Fruit fly (Drosophila melanogaster) whole organism, wandering third instar larva: Measurements from ENCODE around the gene Sidpn.

ENCODE experiments used
- Abd-B ChIP-seq: fragments of >200 bp; optimal IDR thresholded peaks from 2 replicates; lab custom pipeline; 2017; ENCODE audit warnings: missing biosample characterization, missing genetic modification characterization
- CG32264 ChIP-seq: fragments of 200-800 bp; sonication (Bioruptor generic); optimal IDR thresholded peaks from 2 replicates; lab custom pipeline; 2016; ENCODE audit warnings: missing biosample characterization, missing genetic modification characterization
- CG9705 ChIP-seq: fragments of 200-800 bp; sonication (Bioruptor generic); optimal IDR thresholded peaks from 2 replicates; lab custom pipeline; 2018; ENCODE audit warnings: missing biosample characterization, mild to moderate bottlenecking, missing genetic modification characterization
- CrebA ChIP-seq: fragments of 200-800 bp; sonication (Bioruptor generic); optimal IDR thresholded peaks from 2 replicates; lab custom pipeline; 2016; ENCODE audit warnings: missing biosample characterization, mild to moderate bottlenecking, missing genetic modification characterization, borderline replicate concordance
- Dfd ChIP-seq: fragments of >200 bp; optimal IDR thresholded peaks from 2 replicates; lab custom pipeline; 2017; ENCODE audit warnings: missing biosample characterization, missing genetic modification characterization
- Dif ChIP-seq: fragments of 200-275, 200-300 bp; sonication (Bioruptor generic); optimal IDR thresholded peaks from 2 replicates; lab custom pipeline; 2018; ENCODE audit warnings: missing biosample characterization, missing genetic modification characterization; ENCODE audit not compliant: partially characterized antibody
- GATAd ChIP-seq: sonication (Bioruptor generic); optimal IDR thresholded peaks from 2 replicates; lab custom pipeline; 2016; ENCODE audit warnings: missing biosample characterization, missing genetic modification characterization
- HLH106 ChIP-seq: fragments of 200-800 bp; optimal IDR thresholded peaks from 3 replicates; lab custom pipeline; 2019; ENCODE audit warnings: missing biosample characterization, mild to moderate bottlenecking, missing genetic modification characterization, moderate library complexity
- Hnf4 ChIP-seq: fragments of 200-800 bp; sonication (Bioruptor generic); optimal IDR thresholded peaks from 2 replicates; lab custom pipeline; 2016; ENCODE audit warnings: missing biosample characterization, mild to moderate bottlenecking, missing genetic modification characterization
- Hr78 ChIP-seq: fragments of >200 bp; optimal IDR thresholded peaks from 2 replicates; lab custom pipeline; 2017; ENCODE audit warnings: missing biosample characterization, missing genetic modification characterization
- Hr83 ChIP-seq: fragments of 200-300 bp; sonication (Bioruptor generic); optimal IDR thresholded peaks from 2 replicates; lab custom pipeline; 2016; ENCODE audit warnings: missing biosample characterization, mild to moderate bottlenecking, missing genetic modification characterization, moderate library complexity; ENCODE audit not compliant: poor library complexity, severe bottlenecking
- Jra ChIP-seq: sonication (Bioruptor generic); optimal IDR thresholded peaks from 2 replicates; lab custom pipeline; 2016; ENCODE audit warnings: missing biosample characterization, missing genetic modification characterization
- Mio ChIP-seq: sonication (Bioruptor generic); optimal IDR thresholded peaks from 2 replicates; lab custom pipeline; 2016; ENCODE audit warnings: missing biosample characterization, missing genetic modification characterization
- Myc ChIP-seq: fragments of >200 bp; optimal IDR thresholded peaks from 2 replicates; lab custom pipeline; 2017
- N ChIP-seq: fragments of >200 bp; optimal IDR thresholded peaks from 2 replicates; lab custom pipeline; 2018; ENCODE audit warnings: missing biosample characterization, missing external identifiers, missing genetic modification characterization
- OdsH ChIP-seq: fragments of 200-800 bp; sonication (Bioruptor generic); optimal IDR thresholded peaks from 2 replicates; lab custom pipeline; 2016; ENCODE audit warnings: missing biosample characterization, mild to moderate bottlenecking, missing genetic modification characterization
- Rel ChIP-seq, 2 experiments: fragments of 200-800 bp; sonication (Bioruptor generic) in 1 of 2; optimal IDR thresholded peaks; 2 replicates in 1 of 2; 3 replicates in 1 of 2; lab custom pipeline; 2016 to 2019; ENCODE audit warnings: mild to moderate bottlenecking in 2 of 2, missing biosample characterization in 2 of 2, missing genetic modification characterization in 2 of 2, moderate library complexity in 1 of 2
- Sp1 ChIP-seq: fragments of 200-800 bp; sonication (Bioruptor generic); optimal IDR thresholded peaks from 3 replicates; lab custom pipeline; 2019; ENCODE audit warnings: missing biosample characterization, mild to moderate bottlenecking, missing genetic modification characterization, moderate library complexity
- Vsx2 ChIP-seq: fragments of 200-300, 225-300 bp; sonication (Bioruptor generic); optimal IDR thresholded peaks from 2 replicates; lab custom pipeline; 2018; ENCODE audit warnings: missing biosample characterization, missing genetic modification characterization; ENCODE audit not compliant: partially characterized antibody
- br ChIP-seq: fragments of 200-800 bp; sonication (Bioruptor generic); optimal IDR thresholded peaks from 2 replicates; lab custom pipeline; 2016; ENCODE audit warnings: missing biosample characterization, missing genetic modification characterization
- brk ChIP-seq: fragments of 200-800 bp; sonication (Bioruptor generic); optimal IDR thresholded peaks from 2 replicates; lab custom pipeline; 2016; ENCODE audit warnings: missing biosample characterization, mild to moderate bottlenecking, missing genetic modification characterization
- dl ChIP-seq, 2 experiments: fragments of 175-275, 200-275 bp in 1 of 2; fragments of 200-275 bp in 1 of 2; sonication (Bioruptor generic); optimal IDR thresholded peaks; lab custom pipeline; 2018; ENCODE audit warnings: mild to moderate bottlenecking in 2 of 2, missing biosample characterization in 2 of 2, missing genetic modification characterization in 2 of 2, moderate library complexity in 2 of 2; ENCODE audit not compliant: partially characterized antibody in 2 of 2, insufficient read depth in 1 of 2
- dmrt93B ChIP-seq: fragments of 200-800 bp; sonication (Bioruptor generic); optimal IDR thresholded peaks from 2 replicates; lab custom pipeline; 2018; ENCODE audit warnings: missing biosample characterization, mild to moderate bottlenecking, missing genetic modification characterization
- dsf ChIP-seq: sonication (Bioruptor generic); optimal IDR thresholded peaks from 2 replicates; lab custom pipeline; 2016; ENCODE audit warnings: missing biosample characterization, missing genetic modification characterization, borderline replicate concordance
- ey ChIP-seq: fragments of 200-800 bp; sonication (Bioruptor generic); optimal IDR thresholded peaks from 2 replicates; lab custom pipeline; 2016; ENCODE audit warnings: missing biosample characterization, missing genetic modification characterization
- foxo ChIP-seq, 2 experiments: fragments of 200-800 bp; sonication (Bioruptor generic); optimal IDR thresholded peaks; 2 replicates in 1 of 2; 3 replicates in 1 of 2; lab custom pipeline; 2016 to 2017; ENCODE audit warnings: missing biosample characterization in 2 of 2, missing genetic modification characterization in 2 of 2
- fru ChIP-seq: fragments of 200-800 bp; sonication (Bioruptor generic); optimal IDR thresholded peaks from 3 replicates; lab custom pipeline; 2016; ENCODE audit warnings: missing biosample characterization, mild to moderate bottlenecking, missing genetic modification characterization
- h ChIP-seq: fragments of 200-800 bp; sonication (Bioruptor generic); optimal IDR thresholded peaks from 3 replicates; lab custom pipeline; 2016; ENCODE audit warnings: missing biosample characterization, mild to moderate bottlenecking, missing genetic modification characterization
- jim ChIP-seq: fragments of 175-275, 200-325 bp; sonication (Bioruptor generic); optimal IDR thresholded peaks from 2 replicates; lab custom pipeline; 2016; ENCODE audit warnings: missing biosample characterization, mild to moderate bottlenecking, missing genetic modification characterization
- lola ChIP-seq: fragments of >200 bp; optimal IDR thresholded peaks from 2 replicates; lab custom pipeline; 2017; ENCODE audit warnings: missing biosample characterization, missing genetic modification characterization
- pan ChIP-seq: fragments of >200 bp; optimal IDR thresholded peaks from 2 replicates; lab custom pipeline; 2017
- psq ChIP-seq: fragments of 200-800 bp; sonication (Bioruptor generic); optimal IDR thresholded peaks from 3 replicates; lab custom pipeline; 2017; ENCODE audit warnings: missing biosample characterization, mild to moderate bottlenecking, missing genetic modification characterization, moderate library complexity
- rgr ChIP-seq: fragments of 200-800 bp; sonication (Bioruptor generic); optimal IDR thresholded peaks from 3 replicates; lab custom pipeline; 2016; ENCODE audit warnings: missing biosample characterization, mild to moderate bottlenecking, missing genetic modification characterization
- sage ChIP-seq: fragments of 200-800 bp; sonication (Bioruptor generic); optimal IDR thresholded peaks from 2 replicates; lab custom pipeline; 2016; ENCODE audit warnings: missing biosample characterization, mild to moderate bottlenecking, missing genetic modification characterization
- sv ChIP-seq: fragments of 200-800 bp; sonication (Bioruptor generic); optimal IDR thresholded peaks from 3 replicates; lab custom pipeline; 2016; ENCODE audit warnings: missing biosample characterization, missing genetic modification characterization
- tai ChIP-seq: sonication (Bioruptor generic); optimal IDR thresholded peaks from 2 replicates; lab custom pipeline; 2016; ENCODE audit warnings: missing biosample characterization, missing genetic modification characterization
- usp ChIP-seq: fragments of >200 bp; optimal IDR thresholded peaks from 2 replicates; lab custom pipeline; 2017; ENCODE audit warnings: missing biosample characterization, missing genetic modification characterization
- woc ChIP-seq: sonication (Bioruptor generic); optimal IDR thresholded peaks from 2 replicates; lab custom pipeline; 2016; ENCODE audit warnings: missing biosample characterization, mild to moderate bottlenecking, missing genetic modification characterization

The Sidpn gene

dm6 chr2L:18986125-18986498 is 41.4 kb upstream of the Sidpn start:
- TF ChIP-seq psq (GFP tag; lab: Kevin White, UChicago) (no peak), jim (GFP tag; lab: Kevin White, UChicago) (no peak), Vsx2 (no peak), Hnf4 (no peak), h (GFP tag; lab: Kevin White, UChicago) (no peak), foxo (GFP tag; optimal IDR thresholded peaks at IDR 0.05; lab: Kevin White, UChicago) (no peak), Abd-B (GFP tag; lab: Kevin White, UChicago) (no peak)

dm6 chr2L:18987078-18987895 is 40.2 kb upstream of the Sidpn start, which contains the start of the genes Swip-1 and EMC5:
Swip-1 (minus strand) TSS chr2L:18987280.
EMC5 (plus strand) TSS chr2L:18987707.
- TF ChIP-seq GATAd (GFP tag; lab: Kevin White, UChicago): no peak
- TF ChIP-seq tai (GFP tag; lab: Kevin White, UChicago): no peak
- TF ChIP-seq lola: no peak
- TF ChIP-seq usp (GFP tag; lab: Kevin White, UChicago): no peak
- no peak for TF ChIP-seq CrebA (GFP tag; lab: Kevin White, UChicago)
- TF ChIP-seq dmrt93B (GFP tag; lab: Kevin White, UChicago): peak; percentile 43
- peak; percentile 42 for TF ChIP-seq OdsH (GFP tag; lab: Kevin White, UChicago)
- no peak for TF ChIP-seq jim (GFP tag; lab: Kevin White, UChicago)
- TF ChIP-seq Rel (GFP tag; optimal IDR thresholded peaks at IDR 0.05; lab: Kevin White, UChicago): no peak
- no peak for TF ChIP-seq Rel (tag; optimal IDR thresholded peaks at IDR 0.05; lab: Kevin White, UChicago)
- TF ChIP-seq Dfd: no peak
- TF ChIP-seq CG32264 (GFP tag; lab: Kevin White, UChicago): no peak
- peak; percentile 50 for TF ChIP-seq brk (GFP tag; lab: Kevin White, UChicago)
- TF ChIP-seq Dif (GFP tag; lab: Kevin White, UChicago): peak; percentile 33
- no peak for TF ChIP-seq Myc (lab: Kevin White, UChicago)
- no peak for TF ChIP-seq N (GFP tag; lab: Kevin White, UChicago)
- no peak for TF ChIP-seq Vsx2
- peak; percentile 47 for TF ChIP-seq psq (GFP tag; lab: Kevin White, UChicago)
- TF ChIP-seq dsf: no peak
- no peak for TF ChIP-seq Jra
- no peak for TF ChIP-seq sage (GFP tag; lab: Kevin White, UChicago)
- no peak for TF ChIP-seq ey
- TF ChIP-seq Mio (GFP tag; lab: Kevin White, UChicago): no peak
- TF ChIP-seq dl (GFP tag; optimal IDR thresholded peaks at IDR 0.05; lab: Kevin White, UChicago; ENCODE audit: insufficient read depth in 1 of 2, partially characterized antibody in 2 of 2): no peak
- peak; percentile 17 for TF ChIP-seq CG9705 (GFP tag; lab: Kevin White, UChicago)
- no peak for TF ChIP-seq br (GFP tag; lab: Kevin White, UChicago)
- peak; percentile 43 for TF ChIP-seq h (GFP tag; lab: Kevin White, UChicago)
- peak in 1 of 2 experiments; percentile 63 for TF ChIP-seq foxo (GFP tag; optimal IDR thresholded peaks at IDR 0.05; lab: Kevin White, UChicago)
- TF ChIP-seq Sp1 (GFP tag; lab: Kevin White, UChicago): peak; percentile 67
- TF ChIP-seq fru (GFP tag; lab: Kevin White, UChicago): peak; percentile 23
- TF ChIP-seq HLH106 (tag; lab: Kevin White, UChicago): peak; percentile 77
- no peak for TF ChIP-seq Hr78
- no peak for TF ChIP-seq Abd-B (GFP tag; lab: Kevin White, UChicago)
- TF ChIP-seq sv: no peak
- TF ChIP-seq Hr83 (GFP tag; lab: Kevin White, UChicago): peak; percentile 2
- peak; percentile 32 for TF ChIP-seq woc
- peak; percentile 60 for TF ChIP-seq rgr (GFP tag; lab: Kevin White, UChicago)
- TF ChIP-seq Hnf4: peak; percentile 37
- no peak for TF ChIP-seq pan (lab: Kevin White, UChicago)
